Fruit fly (Drosophila melanogaster): ENCODE measurements around the gene CG14384.

dm6 chr3R:12997550-12998233, 30.2 kb upstream of the CG14384 start, which contains the start of the genes CG17327, CG44194 and CG7518:
- peak; percentile 25 for TF ChIP-seq N (GFP tag; optimal IDR thresholded peaks at IDR 0.05)
- TF ChIP-seq psq (GFP tag; optimal IDR thresholded peaks at IDR 0.05): peak; percentile 7
- no peak for TF ChIP-seq OdsH (GFP tag; optimal IDR thresholded peaks at IDR 0.05)
- no peak for TF ChIP-seq Rel (GFP tag; optimal IDR thresholded peaks at IDR 0.05)
- TF ChIP-seq Rel (tag; optimal IDR thresholded peaks at IDR 0.05): peak; percentile 82
- no peak for TF ChIP-seq Hnf4 (GFP tag; optimal IDR thresholded peaks at IDR 0.05)
